Fruit fly (Drosophila melanogaster) whole organism, embryonic: ENCODE measurements around the gene ATPsyngamma.

Source experiments
- Blimp-1 ChIP-seq: fragments of 200-800 bp; sonication (Bioruptor generic); optimal IDR thresholded peaks from 3 replicates; lab custom pipeline; 2018; ENCODE audit warnings: missing biosample characterization, missing genetic modification characterization, mild to moderate bottlenecking, moderate library complexity, missing genetic modification reagents
- CG1024 ChIP-seq: fragments of 200-800 bp; sonication (Bioruptor generic); IDR thresholded peaks from 2 replicates; pipeline ENCODE4 v1.3.6; 2022; ENCODE audit warnings: missing biosample characterization, missing genetic modification characterization
- CG11247 ChIP-seq: fragments of 200-800 bp; sonication (Bioruptor generic); IDR thresholded peaks from 2 replicates; pipeline ENCODE4 v1.3.6; 2022; ENCODE audit warnings: missing biosample characterization, missing genetic modification characterization
- CG11456 ChIP-seq: fragments of 200-800 bp; sonication (Bioruptor generic); IDR thresholded peaks from 3 replicates; pipeline ENCODE4 v1.3.6; 2022; ENCODE audit warnings: missing biosample characterization, missing genetic modification characterization
- CG12659 ChIP-seq: fragments of 200-800 bp; sonication (Bioruptor generic); optimal IDR thresholded peaks from 3 replicates; lab custom pipeline; 2017; ENCODE audit warnings: mild to moderate bottlenecking, missing biosample characterization, missing genetic modification reagents, missing genetic modification characterization
- CG12744 ChIP-seq: fragments of 200-800 bp; sonication (Bioruptor generic); optimal IDR thresholded peaks from 2 replicates; lab custom pipeline; 2016; ENCODE audit warnings: missing biosample characterization, missing genetic modification characterization
- CG14050 ChIP-seq: fragments of 200-800 bp; sonication (Bioruptor generic); IDR thresholded peaks from 3 replicates; pipeline ENCODE4 v1.3.6; 2022; ENCODE audit warnings: missing biosample characterization, missing genetic modification characterization
- CG17361 ChIP-seq: fragments of 200-800 bp; sonication (Bioruptor generic); IDR thresholded peaks from 3 replicates; pipeline ENCODE4 v1.3.6; 2022; ENCODE audit warnings: missing biosample characterization, missing genetic modification characterization
- CG17912 ChIP-seq: fragments of 200-800 bp; sonication (Bioruptor generic); optimal IDR thresholded peaks from 2 replicates; lab custom pipeline; 2018; ENCODE audit warnings: missing biosample characterization, mild to moderate bottlenecking, missing genetic modification characterization
- CG18599 ChIP-seq: fragments of 200-800 bp; sonication (Bioruptor generic); optimal IDR thresholded peaks from 3 replicates; lab custom pipeline; 2017; ENCODE audit warnings: missing biosample characterization, missing genetic modification characterization, mild to moderate bottlenecking, moderate library complexity, missing genetic modification reagents
- CG18619 ChIP-seq: fragments of 200-800 bp; sonication (Bioruptor generic); optimal IDR thresholded peaks from 3 replicates; lab custom pipeline; 2017; ENCODE audit warnings: missing biosample characterization, mild to moderate bottlenecking, missing genetic modification characterization
- CG2712 ChIP-seq: fragments of 200-800 bp; optimal IDR thresholded peaks from 3 replicates; lab custom pipeline; 2019; ENCODE audit warnings: missing biosample characterization, mild to moderate bottlenecking, missing genetic modification characterization, moderate library complexity
- CG30403 ChIP-seq: fragments of 200-800 bp; sonication (Bioruptor generic); optimal IDR thresholded peaks from 3 replicates; lab custom pipeline; 2016; ENCODE audit warnings: missing biosample characterization, missing genetic modification characterization
- CG30431 ChIP-seq: fragments of 200-800 bp; sonication (Bioruptor generic); optimal IDR thresholded peaks from 2 replicates; lab custom pipeline; 2017; ENCODE audit warnings: missing biosample characterization, missing genetic modification characterization
- CG31365 ChIP-seq: fragments of 200-800 bp; sonication (Bioruptor generic); optimal IDR thresholded peaks from 2 replicates; lab custom pipeline; 2018; ENCODE audit warnings: missing biosample characterization, mild to moderate bottlenecking, missing genetic modification characterization
- CG4360 ChIP-seq: fragments of 200-800 bp; sonication (Bioruptor generic); IDR thresholded peaks from 2 replicates; pipeline ENCODE4 v1.3.6; 2022; ENCODE audit warnings: missing biosample characterization, missing genetic modification characterization
- CG7786 ChIP-seq: fragments of 200-800 bp; sonication (Bioruptor generic); optimal IDR thresholded peaks from 2 replicates; lab custom pipeline; 2016; ENCODE audit warnings: missing biosample characterization, missing genetic modification characterization
- CG7963 ChIP-seq: fragments of 200-800 bp; sonication (Bioruptor generic); IDR thresholded peaks from 3 replicates; pipeline ENCODE4 v1.3.6; 2022; ENCODE audit warnings: missing biosample characterization, missing genetic modification characterization; ENCODE audit not compliant: partially characterized antibody
- CG9727 ChIP-seq: fragments of 200-800 bp; sonication (Bioruptor generic); optimal IDR thresholded peaks from 3 replicates; lab custom pipeline; 2017; ENCODE audit warnings: missing biosample characterization, mild to moderate bottlenecking, missing genetic modification characterization
- Deaf1 ChIP-seq: fragments of 200-800 bp; optimal IDR thresholded peaks from 3 replicates; lab custom pipeline; 2019; ENCODE audit warnings: missing biosample characterization, mild to moderate bottlenecking, missing genetic modification characterization, moderate library complexity
- Dek ChIP-seq: fragments of 200-800 bp; sonication (Bioruptor generic); optimal IDR thresholded peaks from 3 replicates; lab custom pipeline; 2019; ENCODE audit warnings: missing biosample characterization, mild to moderate bottlenecking, missing genetic modification characterization, moderate library complexity
- Doc3 ChIP-seq: fragments of 200-800 bp; sonication (Bioruptor generic); IDR thresholded peaks from 3 replicates; pipeline ENCODE4 v1.3.6; 2022; ENCODE audit warnings: missing biosample characterization, missing genetic modification characterization; ENCODE audit not compliant: partially characterized antibody
- Fer3 ChIP-seq: fragments of 200-800 bp; sonication (Bioruptor generic); optimal IDR thresholded peaks from 2 replicates; lab custom pipeline; 2018; ENCODE audit warnings: missing biosample characterization, mild to moderate bottlenecking, missing genetic modification characterization, moderate library complexity
- Gsc ChIP-seq: fragments of 200-800 bp; sonication (Bioruptor generic); IDR thresholded peaks from 2 replicates; pipeline ENCODE4 v1.3.6; 2022; ENCODE audit warnings: missing biosample characterization, missing genetic modification characterization
- HHEX ChIP-seq: fragments of 200-800 bp; sonication (Bioruptor generic); optimal IDR thresholded peaks from 3 replicates; lab custom pipeline; 2017; ENCODE audit warnings: missing biosample characterization, mild to moderate bottlenecking, missing genetic modification characterization, missing genetic modification reagents
- Hmr ChIP-seq: fragments of 200-800 bp; sonication (Bioruptor generic); optimal IDR thresholded peaks from 3 replicates; lab custom pipeline; 2017; ENCODE audit warnings: mild to moderate bottlenecking, missing biosample characterization, missing genetic modification reagents, missing genetic modification characterization
- Hsf ChIP-seq: fragments of 200-800 bp; sonication (Bioruptor generic); optimal IDR thresholded peaks from 3 replicates; lab custom pipeline; 2016; ENCODE audit warnings: missing biosample characterization, missing genetic modification characterization
- Lpt ChIP-seq: fragments of >200 bp; optimal IDR thresholded peaks from 2 replicates; lab custom pipeline; 2018; ENCODE audit warnings: missing biosample characterization, missing genetic modification characterization
- NC2α ChIP-seq: fragments of 200-800 bp; sonication (Bioruptor generic); optimal IDR thresholded peaks from 2 replicates; lab custom pipeline; 2016; ENCODE audit warnings: missing biosample characterization, missing genetic modification characterization
- NFAT ChIP-seq: fragments of 200-800 bp; sonication (Bioruptor generic); IDR thresholded peaks from 2 replicates; pipeline ENCODE4 v1.3.6; 2022; ENCODE audit warnings: missing biosample characterization, missing genetic modification characterization
- Ssrp ChIP-seq: fragments of 200-800 bp; sonication (Bioruptor generic); optimal IDR thresholded peaks from 2 replicates; lab custom pipeline; 2018; ENCODE audit warnings: missing biosample characterization, mild to moderate bottlenecking, missing genetic modification characterization, moderate library complexity
- Stat92E ChIP-seq, 3 experiments: fragments of >200 bp in 2 of 3; fragments of 200-800 bp in 1 of 3; sonication (Bioruptor generic) in 1 of 3; optimal IDR thresholded peaks; 2 replicates each; lab custom pipeline; 2017 to 2019; ENCODE audit warnings: missing biosample characterization in 3 of 3, missing genetic modification characterization in 3 of 3, mild to moderate bottlenecking in 1 of 3, moderate library complexity in 1 of 3
- abd-A ChIP-seq: fragments of 200-800 bp; sonication (Bioruptor generic); optimal IDR thresholded peaks from 3 replicates; lab custom pipeline; 2019; ENCODE audit warnings: missing biosample characterization, mild to moderate bottlenecking, missing genetic modification characterization, moderate library complexity
- croc ChIP-seq: fragments of 200-800 bp; sonication (Bioruptor generic); conservative IDR thresholded peaks from 3 replicates; pipeline ENCODE4 v1.3.6; 2022; ENCODE audit warnings: missing biosample characterization, missing genetic modification characterization
- fd3F ChIP-seq: fragments of 200-800 bp; sonication (Bioruptor generic); optimal IDR thresholded peaks from 2 replicates; lab custom pipeline; 2018; ENCODE audit warnings: missing biosample characterization, mild to moderate bottlenecking, missing genetic modification characterization, moderate library complexity
- fd96Cb ChIP-seq: fragments of 200-800 bp; sonication (Bioruptor generic); optimal IDR thresholded peaks from 2 replicates; lab custom pipeline; 2018; ENCODE audit warnings: missing biosample characterization, mild to moderate bottlenecking, missing genetic modification characterization, moderate library complexity
- fu2 ChIP-seq: fragments of 200-800 bp; sonication (Bioruptor generic); optimal IDR thresholded peaks from 2 replicates; lab custom pipeline; 2016; ENCODE audit warnings: missing biosample characterization, missing genetic modification characterization
- ham ChIP-seq: fragments of 200-800 bp; sonication (Bioruptor generic); IDR thresholded peaks from 2 replicates; pipeline ENCODE4 v1.3.6; 2022; ENCODE audit warnings: missing biosample characterization, missing genetic modification characterization
- maf-S ChIP-seq: fragments of 200-800 bp; sonication (Bioruptor generic); optimal IDR thresholded peaks from 2 replicates; lab custom pipeline; 2016; ENCODE audit warnings: missing biosample characterization, missing genetic modification characterization
- nmo ChIP-seq: fragments of 200-800 bp; sonication (Bioruptor generic); optimal IDR thresholded peaks from 2 replicates; lab custom pipeline; 2018; ENCODE audit warnings: missing biosample characterization, mild to moderate bottlenecking, missing genetic modification characterization, moderate library complexity
- p53 ChIP-seq: fragments of 200-800 bp; sonication (Bioruptor generic); optimal IDR thresholded peaks from 2 replicates; lab custom pipeline; 2016; ENCODE audit warnings: missing biosample characterization, missing genetic modification characterization
- pita ChIP-seq: fragments of 200-800 bp; sonication (Bioruptor generic); optimal IDR thresholded peaks from 2 replicates; lab custom pipeline; 2017; ENCODE audit warnings: missing biosample characterization, mild to moderate bottlenecking, missing genetic modification characterization
- pros ChIP-seq: fragments of 200-800 bp; sonication (Bioruptor generic); optimal IDR thresholded peaks from 3 replicates; lab custom pipeline; 2019; ENCODE audit warnings: missing biosample characterization, mild to moderate bottlenecking, missing genetic modification characterization, moderate library complexity
- slbo ChIP-seq: fragments of 200-800 bp; sonication (Bioruptor generic); IDR thresholded peaks from 2 replicates; pipeline ENCODE4 v1.3.6; 2022; ENCODE audit warnings: missing biosample characterization, missing genetic modification characterization
- sna ChIP-seq: fragments of 200-800 bp; sonication (Bioruptor generic); IDR thresholded peaks from 2 replicates; pipeline ENCODE4 v1.3.6; 2022; ENCODE audit warnings: missing biosample characterization, missing genetic modification characterization; ENCODE audit not compliant: partially characterized antibody
- sob ChIP-seq: fragments of 200-800 bp; sonication (Bioruptor generic); IDR thresholded peaks from 2 replicates; pipeline ENCODE4 v1.3.6; 2022; ENCODE audit warnings: missing biosample characterization, missing genetic modification characterization
- toy ChIP-seq: fragments of 200-800 bp; sonication (Bioruptor generic); IDR thresholded peaks from 2 replicates; pipeline ENCODE4 v1.3.6; 2022; ENCODE audit warnings: missing biosample characterization, missing genetic modification characterization
- ttk ChIP-seq: fragments of 200-800 bp; sonication (Bioruptor generic); IDR thresholded peaks from 2 replicates; pipeline ENCODE4 v2.1.2; 2022; ENCODE audit warnings: missing biosample characterization, missing genetic modification characterization
- wor ChIP-seq: fragments of 200-800 bp; sonication (Bioruptor generic); IDR thresholded peaks from 2 replicates; pipeline ENCODE4 v1.3.6; 2022; ENCODE audit warnings: missing biosample characterization, missing genetic modification characterization
- zf30C ChIP-seq: fragments of 200-800 bp; sonication (Bioruptor generic); optimal IDR thresholded peaks from 3 replicates; lab custom pipeline; 2018; ENCODE audit warnings: missing biosample characterization, mild to moderate bottlenecking, missing genetic modification characterization

Gene ATPsyngamma

dm6 chr3R:29745056-29745455 is 3.9 kb downstream of the ATPsyngamma start, which contains the start of the genes Wdr24 and IntS11 (continued):
- TF ChIP-seq CG9727 (GFP tag; lab: Kevin White, UChicago) (peak; percentile 56), Lpt (GFP tag; lab: Kevin White, UChicago) (no peak), ttk (peak; percentile 94), Dek (tag; lab: Kevin White, UChicago) (peak; percentile 90), pita (GFP tag; lab: Kevin White, UChicago) (no peak), CG30431 (GFP tag; lab: Kevin White, UChicago) (peak; percentile 49), NFAT (GFP tag; lab: Robert Waterston, UW) (peak; percentile 95), Deaf1 (tag; lab: Kevin White, UChicago) (peak; percentile 61), CG7963 (no peak), Doc3 (GFP tag; lab: Robert Waterston, UW) (no peak), p53 (no peak), HHEX (GFP tag; lab: Kevin White, UChicago) (peak; percentile 69), CG4360 (0 out of 2 replicates have a peak, but pooled peaks have one; percentile 32), Ssrp (tag; lab: Kevin White, UChicago) (peak; percentile 74), sob (GFP tag; lab: Robert Waterston, UW) (peak; percentile 96), CG18619 (GFP tag; lab: Kevin White, UChicago) (peak; percentile 67), nmo (peak; percentile 88), Gsc (peak; percentile 82), CG18599 (GFP tag; lab: Kevin White, UChicago) (peak; percentile 84), croc (GFP tag; lab: Robert Waterston, UW) (peak; percentile 75), Stat92E (GFP tag; optimal IDR thresholded peaks at IDR 0.05; lab: Kevin White, UChicago) (peak in 1 of 3 experiments; percentile 33), fu2 (GFP tag; lab: Kevin White, UChicago) (peak; percentile 69), CG30403 (GFP tag; lab: Kevin White, UChicago) (peak; percentile 86), wor (GFP tag; lab: Robert Waterston, UW) (peak; percentile 69), CG17912 (GFP tag; lab: Kevin White, UChicago) (peak; percentile 29), CG7786 (GFP tag; lab: Kevin White, UChicago) (peak; percentile 73), fd3F (GFP tag; lab: Kevin White, UChicago) (peak; percentile 88), fd96Cb (tag; lab: Kevin White, UChicago) (peak; percentile 75), CG31365 (peak; percentile 9), CG11247 (GFP tag; lab: Robert Waterston, UW) (peak; percentile 92), CG1024 (GFP tag; lab: Robert Waterston, UW) (peak; percentile 59; the same call in 1 of the 2 replicates), NC2α (no peak), maf-S (peak; percentile 47), slbo (peak; percentile 98), toy (GFP tag; lab: Robert Waterston, UW) (peak; percentile 85), Hsf (GFP tag; lab: Kevin White, UChicago) (peak; percentile 87), Blimp-1 (GFP tag; lab: Kevin White, UChicago) (no peak), Fer3 (tag; lab: Kevin White, UChicago) (peak; percentile 92), ham (GFP tag; lab: Robert Waterston, UW) (peak; percentile 77; the same call in 1 of the 2 replicates), zf30C (GFP tag; lab: Kevin White, UChicago) (no peak), CG14050 (GFP tag; lab: Robert Waterston, UW) (peak; percentile 83; the same call in 2 of the 3 replicates), CG2712 (peak; percentile 81), abd-A (tag; lab: Kevin White, UChicago) (no peak), CG17361 (GFP tag; lab: Robert Waterston, UW) (peak; percentile 81), CG11456 (GFP tag; lab: Robert Waterston, UW) (peak; percentile 93), CG12744 (peak; percentile 63), Hmr (GFP tag; lab: Kevin White, UChicago) (peak; percentile 82), pros (peak; percentile 2), sna (GFP tag; lab: Robert Waterston, UW) (peak; percentile 24; the same call in 1 of the 2 replicates), CG12659 (peak; percentile 91)
